Worm (Caenorhabditis elegans) whole organism, mixed stage, embryonic: ENCODE results near the gene F55G1.7.

Source experiments
- M03D4.4 ChIP-seq: sonication (generic microtip); optimal IDR thresholded peaks from 2 replicates; lab custom pipeline; 2017; ENCODE audit warnings: mild to moderate bottlenecking, missing genetic modification characterization, missing compliant biosample characterization
- bed-3 ChIP-seq: fragments of 200-800 bp; sonication (Bioruptor generic); optimal IDR thresholded peaks from 3 replicates; lab custom pipeline; 2018; ENCODE audit warnings: mild to moderate bottlenecking, missing genetic modification characterization, moderate library complexity, missing compliant biosample characterization
- blmp-1 ChIP-seq: fragments of 150-350 bp; optimal IDR thresholded peaks from 2 replicates; lab custom pipeline; 2014; ENCODE audit warnings: missing biosample characterization, missing genetic modification characterization
- ceh-39 ChIP-seq: fragments of 150-350 bp; optimal IDR thresholded peaks from 2 replicates; lab custom pipeline; 2014; ENCODE audit warnings: missing biosample characterization, missing genetic modification characterization
- ceh-43 ChIP-seq: fragments of 200-800 bp; sonication (Bioruptor generic); optimal IDR thresholded peaks from 2 replicates; lab custom pipeline; 2018; ENCODE audit warnings: mild to moderate bottlenecking, missing genetic modification characterization, moderate library complexity, missing compliant biosample characterization
- ceh-83 ChIP-seq: fragments of 200-800 bp; sonication (Bioruptor generic); optimal IDR thresholded peaks from 2 replicates; lab custom pipeline; 2018; ENCODE audit warnings: mild to moderate bottlenecking, missing genetic modification characterization, missing compliant biosample characterization
- ces-1 ChIP-seq: fragments of 150-350 bp; optimal IDR thresholded peaks from 2 replicates; lab custom pipeline; 2014; ENCODE audit warnings: missing biosample characterization, missing genetic modification reagents, missing genetic modification characterization
- cnd-1 ChIP-seq: fragments of 200-800 bp; sonication (Bioruptor generic); optimal IDR thresholded peaks from 2 replicates; lab custom pipeline; 2018; ENCODE audit warnings: mild to moderate bottlenecking, missing genetic modification characterization, missing compliant biosample characterization
- drap-1 ChIP-seq: fragments of 200-800 bp; sonication (Bioruptor generic); optimal IDR thresholded peaks from 3 replicates; lab custom pipeline; 2018; ENCODE audit warnings: mild to moderate bottlenecking, missing genetic modification characterization, missing compliant biosample characterization
- elt-1 ChIP-seq: sonication (generic microtip); optimal IDR thresholded peaks from 2 replicates; lab custom pipeline; 2017; ENCODE audit warnings: missing genetic modification characterization, mild to moderate bottlenecking, missing compliant biosample characterization, antibody characterized with exemption, moderate library complexity, borderline replicate concordance; ENCODE audit not compliant: insufficient read depth
- elt-3 ChIP-seq: fragments of 150-350 bp; optimal IDR thresholded peaks from 2 replicates; lab custom pipeline; 2014; ENCODE audit warnings: missing biosample characterization, missing genetic modification characterization
- flh-1 ChIP-seq: fragments of 200-800 bp; sonication (Bioruptor generic); optimal IDR thresholded peaks from 2 replicates; lab custom pipeline; 2018; ENCODE audit warnings: mild to moderate bottlenecking, missing genetic modification characterization, moderate library complexity, missing compliant biosample characterization
- ham-2 ChIP-seq: fragments of 200-800 bp; sonication (Bioruptor generic); optimal IDR thresholded peaks from 2 replicates; lab custom pipeline; 2018; ENCODE audit warnings: mild to moderate bottlenecking, missing genetic modification characterization, missing compliant biosample characterization
- lin-13 ChIP-seq: fragments of 150-350 bp; optimal IDR thresholded peaks from 2 replicates; lab custom pipeline; 2014; ENCODE audit warnings: missing biosample characterization, missing genetic modification characterization
- lin-32 ChIP-seq: fragments of 200-800 bp; sonication (Bioruptor generic); optimal IDR thresholded peaks from 2 replicates; lab custom pipeline; 2018; ENCODE audit warnings: mild to moderate bottlenecking, missing genetic modification characterization, missing compliant biosample characterization
- lsy-2 ChIP-seq: fragments of 150-350 bp; optimal IDR thresholded peaks from 2 replicates; lab custom pipeline; 2014; ENCODE audit warnings: missing biosample characterization, missing genetic modification characterization
- mls-2 ChIP-seq: sonication (generic microtip); optimal IDR thresholded peaks from 2 replicates; lab custom pipeline; 2016; ENCODE audit warnings: mild to moderate bottlenecking, missing genetic modification characterization, moderate library complexity, missing compliant biosample characterization
- nhr-12 ChIP-seq: fragments of 150-350 bp; optimal IDR thresholded peaks from 2 replicates; lab custom pipeline; 2014; ENCODE audit warnings: missing biosample characterization, missing genetic modification characterization
- nhr-2 ChIP-seq: fragments of 150-350 bp; optimal IDR thresholded peaks from 2 replicates; lab custom pipeline; 2014; ENCODE audit warnings: missing biosample characterization, missing genetic modification characterization
- nhr-237 ChIP-seq: fragments of 150-350 bp; optimal IDR thresholded peaks from 2 replicates; lab custom pipeline; 2014; ENCODE audit warnings: missing biosample characterization, missing genetic modification characterization
- nhr-28 ChIP-seq: fragments of 150-350 bp; optimal IDR thresholded peaks from 2 replicates; lab custom pipeline; 2014; ENCODE audit warnings: missing biosample characterization, missing genetic modification characterization
- nhr-76 ChIP-seq: sonication (generic microtip); optimal IDR thresholded peaks from 2 replicates; lab custom pipeline; 2017; ENCODE audit warnings: missing biosample characterization, missing genetic modification characterization
- pha-4 ChIP-seq: fragments of 150-350 bp; optimal IDR thresholded peaks from 2 replicates; lab custom pipeline; 2018; ENCODE audit warnings: missing biosample characterization, missing genetic modification reagents, missing genetic modification characterization
- snpc-4 ChIP-seq: fragments of 150-350 bp; optimal IDR thresholded peaks from 2 replicates; lab custom pipeline; 2014; ENCODE audit warnings: missing biosample characterization, missing genetic modification characterization
- sptf-1 ChIP-seq: sonication (generic microtip); optimal IDR thresholded peaks from 2 replicates; lab custom pipeline; 2017; ENCODE audit warnings: mild to moderate bottlenecking, missing genetic modification characterization, moderate library complexity, missing compliant biosample characterization
- unc-120 ChIP-seq: sonication (generic microtip); optimal IDR thresholded peaks from 2 replicates; lab custom pipeline; 2017; ENCODE audit warnings: missing genetic modification characterization, missing compliant biosample characterization; ENCODE audit not compliant: poor library complexity, severe bottlenecking
- unc-39 ChIP-seq: fragments of 150-350 bp; optimal IDR thresholded peaks from 2 replicates; lab custom pipeline; 2014; ENCODE audit warnings: missing biosample characterization, missing genetic modification characterization
- unc-62 ChIP-seq: fragments of 150-350 bp; optimal IDR thresholded peaks from 2 replicates; lab custom pipeline; 2014; ENCODE audit warnings: missing biosample characterization, missing genetic modification reagents, missing genetic modification characterization

F55G1.7 gene

ce11 chrIV:7467170-7467569 is 2.5 kb downstream of the F55G1.7 start:
- TF ChIP-seq nhr-76 (tag; lab: Kevin White, UChicago) (no peak), elt-1 (no peak), elt-3 (tag; lab: Kevin White, UChicago) (no peak), bed-3 (GFP tag; lab: Kevin White, UChicago) (no peak), unc-120 (tag; lab: Kevin White, UChicago) (no peak), ceh-83 (GFP tag; lab: Kevin White, UChicago) (no peak), sptf-1 (tag; lab: Kevin White, UChicago) (no peak), ceh-43 (GFP tag; lab: Kevin White, UChicago) (no peak), ceh-39 (tag; lab: Kevin White, UChicago) (no peak), nhr-28 (tag; lab: Kevin White, UChicago) (no peak), ces-1 (GFP tag; lab: Kevin White, UChicago) (no peak), unc-39 (tag; lab: Kevin White, UChicago) (no peak), pha-4 (tag; lab: Kevin White, UChicago) (no peak), unc-62 (GFP tag; lab: Kevin White, UChicago) (no peak), nhr-2 (tag; lab: Kevin White, UChicago) (no peak), cnd-1 (tag; lab: Kevin White, UChicago) (no peak)

- TF ChIP-seq bed-3 (GFP tag; lab: Kevin White, UChicago), result no peak
- no peak for TF ChIP-seq unc-120 (tag; lab: Kevin White, UChicago)
- no peak for TF ChIP-seq unc-62 (GFP tag; lab: Kevin White, UChicago)
- no peak for TF ChIP-seq lsy-2 (tag; lab: Kevin White, UChicago)
- TF ChIP-seq flh-1 (GFP tag; lab: Kevin White, UChicago), result no peak
- no peak for TF ChIP-seq ham-2
- no peak for TF ChIP-seq nhr-12 (tag; lab: Kevin White, UChicago)
- no peak for TF ChIP-seq sptf-1 (tag; lab: Kevin White, UChicago)
- no peak for TF ChIP-seq elt-3 (tag; lab: Kevin White, UChicago)
These were observed 3.8 kb downstream of the F55G1.7 start, which contains the start of gene F13B6.3 for ce11 chrIV:7465857-7466256. TSS of gene F13B6.3 (minus strand) at chrIV:7465957.

- no peak for TF ChIP-seq lin-32 (GFP tag; lab: Kevin White, UChicago)
- TF ChIP-seq unc-62 (GFP tag; lab: Kevin White, UChicago), result no peak
- no peak for TF ChIP-seq nhr-28 (tag; lab: Kevin White, UChicago)
- no peak for TF ChIP-seq lin-13 (tag; lab: Kevin White, UChicago)
- TF ChIP-seq ceh-83 (GFP tag; lab: Kevin White, UChicago), result no peak
- no peak for TF ChIP-seq M03D4.4 (tag; lab: Kevin White, UChicago)
- TF ChIP-seq mls-2 (tag; lab: Kevin White, UChicago), result no peak
- no peak for TF ChIP-seq nhr-12 (tag; lab: Kevin White, UChicago)
- TF ChIP-seq nhr-2 (tag; lab: Kevin White, UChicago), result no peak
- no peak for TF ChIP-seq elt-3 (tag; lab: Kevin White, UChicago)
- no peak for TF ChIP-seq nhr-237 (tag; lab: Kevin White, UChicago)
- no peak for TF ChIP-seq elt-1
- TF ChIP-seq unc-39 (tag; lab: Kevin White, UChicago), result no peak
- TF ChIP-seq flh-1 (GFP tag; lab: Kevin White, UChicago), result no peak
- no peak for TF ChIP-seq cnd-1 (tag; lab: Kevin White, UChicago)
- no peak for TF ChIP-seq blmp-1 (tag; lab: Kevin White, UChicago)
- TF ChIP-seq ceh-39 (tag; lab: Kevin White, UChicago), result no peak
- no peak for TF ChIP-seq pha-4 (tag; lab: Kevin White, UChicago)
These were observed 9.4 kb downstream of the F55G1.7 start, which contains the start of gene F13B6.2 for ce11 chrIV:7460225-7460624. TSS of gene F13B6.2 (minus strand) at chrIV:7460325.

- TF ChIP-seq ces-1 (GFP tag; lab: Kevin White, UChicago) (no peak), blmp-1 (tag; lab: Kevin White, UChicago) (no peak), nhr-2 (tag; lab: Kevin White, UChicago) (no peak), snpc-4 (tag; lab: Kevin White, UChicago) (no peak), lin-32 (GFP tag; lab: Kevin White, UChicago) (no peak), bed-3 (GFP tag; lab: Kevin White, UChicago) (no peak), drap-1 (GFP tag; lab: Kevin White, UChicago) (no peak), unc-120 (tag; lab: Kevin White, UChicago) (no peak), cnd-1 (tag; lab: Kevin White, UChicago) (no peak), M03D4.4 (tag; lab: Kevin White, UChicago) (no peak), mls-2 (tag; lab: Kevin White, UChicago) (no peak), ceh-39 (tag; lab: Kevin White, UChicago) (no peak), sptf-1 (tag; lab: Kevin White, UChicago) (no peak), ham-2 (no peak), elt-1 (no peak)
These were observed 13.4 kb downstream of the F55G1.7 start, which contains the start of gene F13B6.1 for ce11 chrIV:7456225-7456624. TSS of gene F13B6.1 (plus strand) at chrIV:7456525.
